Worm (Caenorhabditis elegans): ENCODE results near the gene ZC250.4.

ZC250.4 gene

DNA sequence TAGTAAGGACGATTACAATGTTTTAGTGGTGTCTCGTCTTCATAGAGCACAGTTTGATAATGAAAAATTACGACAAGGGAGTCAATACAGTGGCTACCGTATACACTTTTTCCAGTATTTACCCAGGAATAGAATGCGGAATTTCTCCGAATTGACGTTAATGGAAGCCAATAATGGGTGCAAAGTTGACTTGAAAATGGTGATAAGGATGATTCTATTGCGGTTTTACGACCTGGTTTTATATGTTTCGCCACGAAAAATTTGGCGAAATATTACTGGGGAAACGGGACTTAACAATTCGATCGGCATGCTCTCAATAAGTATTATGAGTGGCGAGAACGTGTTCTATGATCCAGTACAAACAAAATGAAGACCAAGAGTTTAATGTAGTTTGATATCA is 7.0 kb upstream of the ZC250.4 start:
- TF ChIP-seq npax-4 (tag; optimal IDR thresholded peaks at IDR 0.05) (no peak), ceh-2 (tag; optimal IDR thresholded peaks at IDR 0.05) (no peak), sdc-2 (tag; optimal IDR thresholded peaks at IDR 0.05) (no peak), gmeb-2 (tag; optimal IDR thresholded peaks at IDR 0.05) (no peak), ahr-1 (tag; optimal IDR thresholded peaks at IDR 0.05) (no peak), tbx-7 (tag; optimal IDR thresholded peaks at IDR 0.05) (no peak), nhr-232 (tag; optimal IDR thresholded peaks at IDR 0.05) (no peak), F13H6.1 (tag; optimal IDR thresholded peaks at IDR 0.05) (no peak), T23F11.4 (GFP tag; optimal IDR thresholded peaks at IDR 0.05) (no peak), fkh-10 (GFP tag; optimal IDR thresholded peaks at IDR 0.05) (no peak), ceh-24 (tag; optimal IDR thresholded peaks at IDR 0.05) (no peak), ceh-19 (GFP tag; optimal IDR thresholded peaks at IDR 0.05) (no peak), fkh-6 (tag; optimal IDR thresholded peaks at IDR 0.05) (no peak), rnt-1 (tag; optimal IDR thresholded peaks at IDR 0.05) (no peak), hlh-15 (tag; optimal IDR thresholded peaks at IDR 0.05) (no peak), K02D7.2 (tag; optimal IDR thresholded peaks at IDR 0.05) (no peak), zip-5 (tag; optimal IDR thresholded peaks at IDR 0.05) (no peak), elt-4 (tag; optimal IDR thresholded peaks at IDR 0.05) (no peak), ceh-30 (tag; optimal IDR thresholded peaks at IDR 0.05) (no peak), odd-2 (tag; optimal IDR thresholded peaks at IDR 0.05) (no peak)

DNA sequence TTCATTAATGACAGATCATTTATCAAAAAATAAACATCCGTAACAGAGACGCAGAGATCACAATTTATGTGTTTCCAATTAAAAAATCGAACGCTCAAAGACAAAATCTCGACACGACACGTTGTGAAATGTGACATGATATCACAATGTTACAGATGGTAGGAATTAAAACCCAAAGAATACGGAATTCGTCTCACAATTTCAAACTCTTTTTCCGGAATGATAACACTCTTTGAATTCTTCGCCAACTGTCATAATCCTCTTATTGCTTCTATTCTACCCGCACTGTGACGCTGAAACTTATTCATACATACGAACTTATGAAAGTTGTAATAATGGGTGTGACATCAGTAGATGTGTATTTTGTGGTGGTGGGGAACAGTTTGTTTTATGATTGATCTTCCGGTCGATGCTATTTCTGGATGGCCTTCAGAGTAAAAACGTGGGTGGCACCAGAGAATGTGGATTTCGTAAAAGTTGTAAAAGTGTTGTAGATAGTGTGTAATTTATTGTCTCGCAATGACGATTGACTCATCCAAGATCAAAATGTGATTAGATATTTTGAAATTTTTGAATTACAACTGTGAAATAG is 3.6 kb upstream of the ZC250.4 start:
- TF ChIP-seq fkh-10 (GFP tag; optimal IDR thresholded peaks at IDR 0.05): no peak
- TF ChIP-seq ama-1 (optimal IDR thresholded peaks at IDR 0.05): no peak
- TF ChIP-seq dve-1 (tag; optimal IDR thresholded peaks at IDR 0.05): no peak

DNA sequence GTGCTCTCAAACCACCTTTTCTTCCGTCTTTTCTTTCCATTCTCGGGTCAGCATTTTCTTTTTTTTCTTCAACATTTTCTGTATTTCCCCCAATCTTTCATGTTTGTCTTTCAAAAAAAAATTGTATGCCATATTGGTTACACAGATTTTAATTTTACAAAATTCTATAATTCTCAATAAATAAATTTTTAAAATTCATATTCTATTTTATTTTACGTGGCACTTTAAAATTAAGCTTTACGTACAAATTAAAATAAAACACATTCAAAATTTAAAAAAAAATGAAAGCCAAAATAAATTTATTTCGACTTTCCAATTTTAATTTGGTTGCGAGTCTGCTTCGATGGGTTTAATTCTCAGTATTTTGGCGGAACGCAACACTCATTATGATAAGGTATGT is 7.5 kb downstream of the ZC250.4 start, which contains the start of gene ZC250.5:
ZC250.5 (plus strand) TSS at position 301 of the 400 bp plus-strand sequence.
- TF ChIP-seq elt-4 (tag; optimal IDR thresholded peaks at IDR 0.05) (no peak), unc-86 (tag; optimal IDR thresholded peaks at IDR 0.05) (no peak), elt-2 (tag; optimal IDR thresholded peaks at IDR 0.05) (no peak), ref-2 (tag; optimal IDR thresholded peaks at IDR 0.05) (no peak), pat-9 (tag; optimal IDR thresholded peaks at IDR 0.05) (no peak), unc-55 (GFP tag; optimal IDR thresholded peaks at IDR 0.05) (no peak), rnt-1 (tag; optimal IDR thresholded peaks at IDR 0.05) (no peak), nhr-11 (tag; optimal IDR thresholded peaks at IDR 0.05) (no peak), ceh-30 (tag; optimal IDR thresholded peaks at IDR 0.05) (no peak), Y22D7AL.16 (tag; optimal IDR thresholded peaks at IDR 0.05) (no peak), nfya-1 (tag; optimal IDR thresholded peaks at IDR 0.05) (no peak), mec-3 (tag; optimal IDR thresholded peaks at IDR 0.05; ENCODE audit: borderline replicate concordance) (no peak), hlh-6 (tag; optimal IDR thresholded peaks at IDR 0.05) (no peak), ceh-22 (tag; optimal IDR thresholded peaks at IDR 0.05) (no peak), ama-1 (optimal IDR thresholded peaks at IDR 0.05) (no peak), che-1 (tag; optimal IDR thresholded peaks at IDR 0.05) (no peak)

DNA sequence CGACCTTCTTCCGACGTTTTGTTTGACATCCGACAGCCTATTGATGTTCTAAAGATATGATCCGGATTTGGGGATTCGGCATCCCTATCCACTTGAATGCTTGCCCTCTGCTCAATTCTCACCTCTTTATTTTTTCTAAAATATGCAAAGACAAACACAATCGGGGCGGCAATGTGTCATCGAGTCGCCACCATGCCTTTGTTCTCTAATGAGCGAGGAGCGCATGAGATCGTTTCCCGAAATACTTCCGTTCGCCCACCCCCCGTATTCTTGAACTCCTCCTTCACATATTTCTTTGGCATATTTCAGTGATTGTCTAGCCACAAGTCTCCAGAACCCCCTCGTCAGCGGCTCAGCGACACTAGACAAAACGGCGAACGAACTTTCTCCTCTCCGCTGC is 13.6 kb downstream of the ZC250.4 start, which contains the start of gene cyn-17:
cyn-17 (plus strand) TSS at position 301 of the 400 bp plus-strand sequence.
- TF ChIP-seq pha-4 (tag; optimal IDR thresholded peaks at IDR 0.05) (no peak), elt-4 (tag; optimal IDR thresholded peaks at IDR 0.05) (peak; percentile 34), madf-2 (tag; optimal IDR thresholded peaks at IDR 0.05) (no peak)

DNA sequence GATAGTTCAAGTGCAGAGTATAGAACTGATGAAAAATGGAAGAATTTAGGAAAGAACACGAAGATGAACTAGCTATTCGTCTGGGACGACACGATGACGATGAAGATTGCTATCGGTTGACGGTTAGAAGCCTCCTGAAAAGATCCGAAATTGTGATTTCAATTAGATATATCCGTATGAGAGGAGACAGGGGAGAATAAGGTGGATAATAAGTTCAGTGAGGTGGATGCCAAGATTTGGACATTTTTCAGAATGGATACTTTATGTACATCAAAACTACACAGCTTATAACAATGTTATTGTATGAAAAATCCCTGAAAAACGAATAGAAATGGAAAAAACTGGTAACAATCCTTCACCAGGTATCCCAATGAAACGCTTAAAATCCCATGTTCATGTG is 14.8 kb downstream of the ZC250.4 start, which contains the start of gene nstp-3:
nstp-3 (minus strand) TSS at position 101 of the 400 bp plus-strand sequence.
- TF ChIP-seq gmeb-2 (tag; optimal IDR thresholded peaks at IDR 0.05) (no peak), C38D4.7 (GFP tag; optimal IDR thresholded peaks at IDR 0.05) (no peak), ttx-3 (tag; optimal IDR thresholded peaks at IDR 0.05) (no peak), C08G9.2 (tag; optimal IDR thresholded peaks at IDR 0.05) (no peak), ceh-24 (tag; optimal IDR thresholded peaks at IDR 0.05) (no peak), sox-2 (GFP tag; IDR thresholded peaks at IDR 0.05) (no peak), pha-4 (tag; optimal IDR thresholded peaks at IDR 0.05) (no peak), odd-2 (tag; optimal IDR thresholded peaks at IDR 0.05) (no peak), fax-1 (tag; optimal IDR thresholded peaks at IDR 0.05) (no peak), ceh-2 (tag; optimal IDR thresholded peaks at IDR 0.05) (no peak), nfya-1 (tag; optimal IDR thresholded peaks at IDR 0.05) (no peak), zip-5 (tag; optimal IDR thresholded peaks at IDR 0.05) (no peak), ceh-6 (GFP tag; optimal IDR thresholded peaks at IDR 0.05) (no peak), Y22D7AL.16 (tag; optimal IDR thresholded peaks at IDR 0.05) (no peak), ceh-9 (tag; optimal IDR thresholded peaks at IDR 0.05) (no peak)
